Worm (Caenorhabditis elegans) whole organism, late embryonic: ENCODE data around the gene F38C2.4.

Experiments used
- C08G9.2 ChIP-seq: sonication (generic microtip); optimal IDR thresholded peaks from 2 replicates; lab custom pipeline; 2016; ENCODE audit warnings: mild to moderate bottlenecking, missing genetic modification characterization, moderate library complexity, missing compliant biosample characterization
- C38D4.7 ChIP-seq: fragments of 200-800 bp; sonication (Bioruptor generic); optimal IDR thresholded peaks from 2 replicates; lab custom pipeline; 2018; ENCODE audit warnings: mild to moderate bottlenecking, missing genetic modification characterization, moderate library complexity, missing compliant biosample characterization
- K02D7.2 ChIP-seq: sonication (generic microtip); optimal IDR thresholded peaks from 2 replicates; lab custom pipeline; 2017; ENCODE audit warnings: mild to moderate bottlenecking, missing genetic modification characterization, missing compliant biosample characterization
- T23F11.4 ChIP-seq: fragments of 200-800 bp; sonication (Bioruptor generic); optimal IDR thresholded peaks from 2 replicates; lab custom pipeline; 2018; ENCODE audit warnings: mild to moderate bottlenecking, missing genetic modification characterization, missing compliant biosample characterization
- Y22D7AL.16 ChIP-seq: sonication (generic microtip); optimal IDR thresholded peaks from 2 replicates; lab custom pipeline; 2016; ENCODE audit warnings: missing genetic modification characterization, missing compliant biosample characterization
- ama-1 ChIP-seq: fragments of 150-350 bp; optimal IDR thresholded peaks from 2 replicates; lab custom pipeline; 2014
- ceh-14 ChIP-seq: sonication (generic microtip); optimal IDR thresholded peaks from 2 replicates; lab custom pipeline; 2016; ENCODE audit warnings: missing genotype, missing genetic modification characterization, missing compliant biosample characterization
- ceh-19 ChIP-seq: fragments of 200-800 bp; sonication (Bioruptor generic); optimal IDR thresholded peaks from 2 replicates; lab custom pipeline; 2018; ENCODE audit warnings: mild to moderate bottlenecking, missing genetic modification characterization, missing compliant biosample characterization
- ceh-2 ChIP-seq: sonication (generic microtip); optimal IDR thresholded peaks from 2 replicates; lab custom pipeline; 2016; ENCODE audit warnings: missing genotype, missing genetic modification characterization, missing compliant biosample characterization
- ceh-22 ChIP-seq: sonication (generic microtip); optimal IDR thresholded peaks from 2 replicates; lab custom pipeline; 2017; ENCODE audit warnings: missing biosample characterization, missing genetic modification characterization
- ceh-24 ChIP-seq: sonication (generic microtip); optimal IDR thresholded peaks from 2 replicates; lab custom pipeline; 2016; ENCODE audit warnings: mild to moderate bottlenecking, missing genetic modification characterization, missing compliant biosample characterization
- ceh-30 ChIP-seq: fragments of 150-350 bp; optimal IDR thresholded peaks from 2 replicates; lab custom pipeline; 2014; ENCODE audit warnings: missing biosample characterization, missing genetic modification characterization
- ceh-31 ChIP-seq: sonication (generic microtip); optimal IDR thresholded peaks from 2 replicates; lab custom pipeline; 2016; ENCODE audit warnings: missing genetic modification characterization, missing compliant biosample characterization
- ceh-45 ChIP-seq: fragments of 200-800 bp; sonication (Bioruptor generic); IDR thresholded peaks from 2 replicates; pipeline ENCODE4 v1.3.6; 2022; ENCODE audit warnings: missing genetic modification reagents, missing genetic modification characterization, missing compliant biosample characterization
- ceh-6 ChIP-seq: fragments of 200-800 bp; sonication (Bioruptor generic); optimal IDR thresholded peaks from 2 replicates; lab custom pipeline; 2018; ENCODE audit warnings: mild to moderate bottlenecking, missing genetic modification characterization, missing compliant biosample characterization
- ceh-9 ChIP-seq: sonication (generic microtip); optimal IDR thresholded peaks from 2 replicates; lab custom pipeline; 2016; ENCODE audit warnings: mild to moderate bottlenecking, missing genetic modification characterization, inconsistent platforms, missing compliant biosample characterization
- dmd-4 ChIP-seq: sonication (generic microtip); optimal IDR thresholded peaks from 2 replicates; lab custom pipeline; 2016; ENCODE audit warnings: borderline replicate concordance, missing genetic modification characterization, missing compliant biosample characterization
- dve-1 ChIP-seq: sonication (generic microtip); optimal IDR thresholded peaks from 2 replicates; lab custom pipeline; 2017; ENCODE audit warnings: antibody characterized with exemption, mild to moderate bottlenecking, missing genetic modification characterization, missing compliant biosample characterization
- elt-2 ChIP-seq: sonication (generic microtip); optimal IDR thresholded peaks from 2 replicates; lab custom pipeline; 2016; ENCODE audit warnings: missing genetic modification reagents, missing genetic modification characterization, missing compliant biosample characterization
- elt-4 ChIP-seq: sonication (generic microtip); optimal IDR thresholded peaks from 2 replicates; lab custom pipeline; 2016; ENCODE audit warnings: missing genetic modification characterization, missing compliant biosample characterization
- ets-4 ChIP-seq: sonication (generic microtip); optimal IDR thresholded peaks from 2 replicates; lab custom pipeline; 2016; ENCODE audit warnings: missing genetic modification characterization, missing compliant biosample characterization
- fax-1 ChIP-seq: sonication (generic microtip); optimal IDR thresholded peaks from 2 replicates; lab custom pipeline; 2016; ENCODE audit warnings: missing genotype, missing genetic modification characterization, missing compliant biosample characterization
- fkh-10 ChIP-seq: fragments of 150-350 bp; optimal IDR thresholded peaks from 2 replicates; lab custom pipeline; 2014; ENCODE audit warnings: missing biosample characterization, missing genetic modification reagents, missing genetic modification characterization
- gmeb-2 ChIP-seq: sonication (generic microtip); optimal IDR thresholded peaks from 2 replicates; lab custom pipeline; 2016; ENCODE audit warnings: missing genetic modification characterization, inconsistent platforms, missing compliant biosample characterization
- hlh-13 ChIP-seq: fragments of 200-800 bp; sonication (Bioruptor generic); optimal IDR thresholded peaks from 2 replicates; lab custom pipeline; 2018; ENCODE audit warnings: mild to moderate bottlenecking, missing genetic modification characterization, missing compliant biosample characterization
- hlh-30 ChIP-seq: sonication (generic microtip); optimal IDR thresholded peaks from 2 replicates; lab custom pipeline; 2017; ENCODE audit warnings: antibody characterized with exemption, missing genetic modification characterization, missing compliant biosample characterization; ENCODE audit not compliant: insufficient read depth
- lim-6 ChIP-seq: sonication (generic microtip); optimal IDR thresholded peaks from 2 replicates; lab custom pipeline; 2016; ENCODE audit warnings: missing genetic modification characterization, missing compliant biosample characterization
- lin-11 ChIP-seq: fragments of 200-800 bp; sonication (Bioruptor generic); optimal IDR thresholded peaks from 2 replicates; lab custom pipeline; 2018; ENCODE audit warnings: mild to moderate bottlenecking, missing genetic modification characterization, missing compliant biosample characterization
- madf-2 ChIP-seq: sonication (generic microtip); optimal IDR thresholded peaks from 2 replicates; lab custom pipeline; 2017; ENCODE audit warnings: missing genetic modification characterization, missing compliant biosample characterization
- mec-3 ChIP-seq: sonication (generic microtip); optimal IDR thresholded peaks from 2 replicates; lab custom pipeline; 2016; ENCODE audit warnings: borderline replicate concordance, missing genetic modification characterization, missing compliant biosample characterization
- nfya-1 ChIP-seq: sonication (generic microtip); optimal IDR thresholded peaks from 2 replicates; lab custom pipeline; 2017; ENCODE audit warnings: missing genetic modification characterization, mild to moderate bottlenecking, missing compliant biosample characterization, antibody characterized with exemption, moderate library complexity
- nhr-11 ChIP-seq: fragments of 150-350 bp; optimal IDR thresholded peaks from 2 replicates; lab custom pipeline; 2014; ENCODE audit warnings: missing biosample characterization, missing genetic modification characterization
- nhr-232 ChIP-seq: sonication (generic microtip); optimal IDR thresholded peaks from 2 replicates; lab custom pipeline; 2016; ENCODE audit warnings: missing genetic modification characterization, missing compliant biosample characterization
- npax-4 ChIP-seq: sonication (generic microtip); optimal IDR thresholded peaks from 2 replicates; lab custom pipeline; 2016; ENCODE audit warnings: missing genetic modification characterization, missing compliant biosample characterization
- pag-3 ChIP-seq: sonication (generic microtip); optimal IDR thresholded peaks from 2 replicates; lab custom pipeline; 2016; ENCODE audit warnings: missing compliant biosample characterization, missing genetic modification characterization, borderline replicate concordance
- pax-1 ChIP-seq: fragments of 150-350 bp; optimal IDR thresholded peaks from 2 replicates; lab custom pipeline; 2014; ENCODE audit warnings: missing biosample characterization, missing genetic modification characterization
- pqm-1 ChIP-seq: sonication (generic microtip); optimal IDR thresholded peaks from 2 replicates; lab custom pipeline; 2016; ENCODE audit warnings: missing genetic modification characterization, missing compliant biosample characterization
- pros-1 ChIP-seq: fragments of 150-350 bp; optimal IDR thresholded peaks from 2 replicates; lab custom pipeline; 2014; ENCODE audit warnings: missing biosample characterization, missing genetic modification reagents, missing genetic modification characterization
- rnt-1 ChIP-seq: sonication (generic microtip); optimal IDR thresholded peaks from 2 replicates; lab custom pipeline; 2016; ENCODE audit warnings: missing genetic modification characterization, missing compliant biosample characterization
- sox-4 ChIP-seq: sonication (generic microtip); optimal IDR thresholded peaks from 2 replicates; lab custom pipeline; 2017; ENCODE audit warnings: mild to moderate bottlenecking, missing genetic modification characterization, inconsistent platforms, missing compliant biosample characterization
- tbx-2 ChIP-seq: sonication (generic microtip); optimal IDR thresholded peaks from 2 replicates; lab custom pipeline; 2016; ENCODE audit warnings: missing genetic modification characterization, missing compliant biosample characterization
- tbx-7 ChIP-seq: sonication (generic microtip); optimal IDR thresholded peaks from 2 replicates; lab custom pipeline; 2016; ENCODE audit warnings: missing genotype, missing genetic modification characterization, missing compliant biosample characterization
- ttx-3 ChIP-seq: sonication (generic microtip); optimal IDR thresholded peaks from 2 replicates; lab custom pipeline; 2016; ENCODE audit warnings: missing genetic modification reagents, missing genetic modification characterization, missing compliant biosample characterization
- unc-55 ChIP-seq: sonication (generic microtip); optimal IDR thresholded peaks from 2 replicates; lab custom pipeline; 2017; ENCODE audit warnings: missing biosample characterization, missing genetic modification reagents, missing genetic modification characterization
- unc-86 ChIP-seq: sonication (generic microtip); optimal IDR thresholded peaks from 2 replicates; lab custom pipeline; 2016; ENCODE audit warnings: missing genetic modification characterization, missing compliant biosample characterization
- zip-5 ChIP-seq: sonication (generic microtip); optimal IDR thresholded peaks from 2 replicates; lab custom pipeline; 2016; ENCODE audit warnings: missing genetic modification characterization, missing compliant biosample characterization

Gene F38C2.4

DNA sequence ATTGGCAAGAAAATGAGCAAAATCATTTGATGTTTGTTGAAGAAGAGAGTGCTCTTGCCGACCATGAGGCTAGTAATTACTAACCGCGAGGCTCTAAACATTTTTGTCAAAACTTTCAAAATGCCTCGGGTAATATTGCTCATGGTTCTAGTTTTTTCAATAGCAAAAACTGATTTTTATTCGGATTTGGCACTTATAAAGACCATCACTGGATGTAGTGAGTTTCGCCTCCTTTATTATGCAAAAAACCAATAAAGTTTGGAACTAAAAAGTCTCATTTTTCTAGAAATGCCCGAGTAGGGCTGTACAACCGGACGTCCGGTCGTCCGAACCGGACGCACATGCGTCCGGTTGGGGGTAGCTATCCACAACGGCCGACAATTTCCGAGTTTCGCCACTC is 38.0 kb upstream of the F38C2.4 start, which contains the start of the genes hpa-1 and irld-39:
TSS of gene hpa-1 (minus strand) at position 101 of the 400 bp plus-strand sequence.
TSS of gene irld-39 (plus strand) at position 121 of the 400 bp plus-strand sequence.
- no peak for TF ChIP-seq hlh-30 (tag; lab: Kevin White, UChicago)
- TF ChIP-seq ceh-31, result no peak
- TF ChIP-seq lin-11 (tag; lab: Kevin White, UChicago), result no peak
- TF ChIP-seq Y22D7AL.16 (tag; lab: Kevin White, UChicago), result no peak
- no peak for TF ChIP-seq ceh-30 (tag; lab: Kevin White, UChicago)
- no peak for TF ChIP-seq elt-2 (tag; lab: Kevin White, UChicago)
- TF ChIP-seq fkh-10 (GFP tag; lab: Kevin White, UChicago), result no peak
- TF ChIP-seq K02D7.2 (tag; lab: Kevin White, UChicago), result no peak
- no peak for TF ChIP-seq unc-55 (GFP tag; lab: Kevin White, UChicago)
- no peak for TF ChIP-seq T23F11.4 (GFP tag; lab: Kevin White, UChicago)
- no peak for TF ChIP-seq zip-5 (tag; lab: Kevin White, UChicago)
- no peak for TF ChIP-seq unc-86 (tag; lab: Kevin White, UChicago)
- no peak for TF ChIP-seq ceh-2 (tag; lab: Kevin White, UChicago)
- TF ChIP-seq ceh-14 (tag; lab: Kevin White, UChicago), result no peak
- no peak for TF ChIP-seq tbx-7 (tag; lab: Kevin White, UChicago)
- TF ChIP-seq ets-4, result no peak
- no peak for TF ChIP-seq sox-4 (tag; lab: Kevin White, UChicago)
- TF ChIP-seq tbx-2 (tag; lab: Kevin White, UChicago), result no peak

DNA sequence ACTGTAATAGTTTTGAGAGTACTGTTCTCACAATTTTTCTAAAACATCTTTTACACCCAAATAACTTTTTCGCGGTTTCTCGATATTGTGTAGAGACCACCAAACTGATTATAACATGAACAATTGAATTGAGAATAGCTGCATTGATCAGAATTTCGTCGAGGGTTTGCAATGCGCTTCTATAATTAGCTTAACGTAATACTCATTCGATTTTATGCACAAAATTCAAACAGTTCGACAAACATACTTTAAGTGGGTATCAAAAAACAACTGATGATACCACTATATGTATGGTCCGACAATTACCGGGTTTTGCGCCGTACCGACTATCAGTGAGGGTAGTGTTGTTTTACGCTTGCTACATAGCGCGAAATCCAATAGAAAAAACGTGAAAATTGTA is 34.2 kb upstream of the F38C2.4 start:
- no peak for TF ChIP-seq ttx-3 (tag; lab: Kevin White, UChicago)
- no peak for TF ChIP-seq lin-11 (tag; lab: Kevin White, UChicago)
- no peak for TF ChIP-seq hlh-30 (tag; lab: Kevin White, UChicago)
- TF ChIP-seq fax-1, result no peak
- TF ChIP-seq nhr-232 (tag; lab: Kevin White, UChicago), result no peak
- no peak for TF ChIP-seq ceh-31
- no peak for TF ChIP-seq pros-1

DNA sequence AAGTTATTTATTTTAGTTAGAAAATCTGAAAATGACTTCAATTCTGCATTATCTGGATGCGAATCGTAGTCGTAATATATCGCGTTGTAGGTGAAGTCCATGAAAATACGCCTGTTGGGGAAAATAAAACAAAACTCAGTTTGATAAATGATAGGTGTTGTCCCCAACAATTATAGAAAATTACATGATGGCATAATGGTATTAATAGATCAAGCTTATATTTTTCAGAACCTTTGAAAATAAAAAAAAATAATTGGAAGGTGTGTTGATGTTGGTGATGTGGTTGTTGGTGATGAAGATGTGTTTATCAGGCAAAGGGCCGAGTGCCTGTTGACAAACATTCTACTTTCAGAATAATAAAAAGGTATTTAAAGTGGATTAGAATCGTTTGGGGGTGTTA is 32.5 kb upstream of the F38C2.4 start, which contains the start of gene srw-61:
TSS of gene srw-61 (minus strand) at position 101 of the 400 bp plus-strand sequence.
- no peak for TF ChIP-seq ets-4
- TF ChIP-seq ceh-24, result no peak
- TF ChIP-seq madf-2 (tag; lab: Kevin White, UChicago), result no peak
- no peak for TF ChIP-seq dmd-4
- no peak for TF ChIP-seq lin-11 (tag; lab: Kevin White, UChicago)
- no peak for TF ChIP-seq C08G9.2 (tag; lab: Kevin White, UChicago)
- TF ChIP-seq gmeb-2 (tag; lab: Kevin White, UChicago), result no peak
- TF ChIP-seq zip-5 (tag; lab: Kevin White, UChicago), result no peak
- no peak for TF ChIP-seq ama-1 (lab: Kevin White, UChicago)
- TF ChIP-seq pqm-1, result no peak
- no peak for TF ChIP-seq tbx-7 (tag; lab: Kevin White, UChicago)
- TF ChIP-seq sox-4 (tag; lab: Kevin White, UChicago), result no peak
- no peak for TF ChIP-seq lim-6 (tag; lab: Kevin White, UChicago)
- no peak for TF ChIP-seq pag-3 (tag; lab: Kevin White, UChicago)
- TF ChIP-seq rnt-1 (tag; lab: Kevin White, UChicago), result no peak

DNA sequence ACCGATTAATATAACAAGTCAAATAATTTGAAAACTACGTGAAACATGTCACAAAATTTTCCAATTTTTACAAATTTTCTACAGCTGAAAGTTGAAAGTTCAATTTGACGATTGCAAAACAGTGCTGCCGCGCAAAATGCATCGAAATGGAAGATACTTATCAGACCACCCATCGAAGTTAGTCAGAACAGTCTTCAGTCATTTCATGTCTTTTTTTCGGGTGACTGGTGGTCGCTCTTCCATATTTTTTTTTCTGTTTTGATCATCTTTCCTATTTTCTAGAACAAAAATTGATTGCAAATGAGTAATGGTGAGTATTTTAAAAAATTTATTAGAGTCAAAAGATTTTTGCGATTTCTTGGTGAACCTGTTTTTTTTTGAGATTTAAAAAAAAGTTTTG is 23.9 kb upstream of the F38C2.4 start, which contains the start of gene F38C2.1:
TSS of gene F38C2.1 (plus strand) at position 301 of the 400 bp plus-strand sequence.
- no peak for TF ChIP-seq gmeb-2 (tag; lab: Kevin White, UChicago)
- TF ChIP-seq ceh-9 (tag; lab: Kevin White, UChicago), result no peak
- TF ChIP-seq ceh-6 (GFP tag; lab: Kevin White, UChicago), result no peak
- no peak for TF ChIP-seq ceh-19 (GFP tag; lab: Kevin White, UChicago)
- TF ChIP-seq mec-3 (tag; lab: Kevin White, UChicago), result no peak
- no peak for TF ChIP-seq nhr-11 (tag; lab: Kevin White, UChicago)
- no peak for TF ChIP-seq npax-4 (tag; lab: Kevin White, UChicago)
- TF ChIP-seq elt-4 (tag; lab: Kevin White, UChicago), result no peak
- TF ChIP-seq hlh-13 (GFP tag; lab: Kevin White, UChicago), result no peak
- no peak for TF ChIP-seq ceh-22 (tag; lab: Kevin White, UChicago)
- TF ChIP-seq nfya-1 (tag; lab: Kevin White, UChicago), result no peak
- TF ChIP-seq tbx-2 (tag; lab: Kevin White, UChicago), result no peak
- TF ChIP-seq unc-86 (tag; lab: Kevin White, UChicago), result no peak
- TF ChIP-seq pax-1 (tag; lab: Kevin White, UChicago), result no peak
- TF ChIP-seq lin-11 (tag; lab: Kevin White, UChicago), result no peak
- TF ChIP-seq C38D4.7 (GFP tag; lab: Kevin White, UChicago), result no peak
- TF ChIP-seq dve-1, result no peak
- TF ChIP-seq ceh-45 (GFP tag; lab: Robert Waterston, UW), result no peak
